Fruit fly (Drosophila melanogaster): ENCODE measurements around the gene msl-1.

The msl-1 gene

DNA sequence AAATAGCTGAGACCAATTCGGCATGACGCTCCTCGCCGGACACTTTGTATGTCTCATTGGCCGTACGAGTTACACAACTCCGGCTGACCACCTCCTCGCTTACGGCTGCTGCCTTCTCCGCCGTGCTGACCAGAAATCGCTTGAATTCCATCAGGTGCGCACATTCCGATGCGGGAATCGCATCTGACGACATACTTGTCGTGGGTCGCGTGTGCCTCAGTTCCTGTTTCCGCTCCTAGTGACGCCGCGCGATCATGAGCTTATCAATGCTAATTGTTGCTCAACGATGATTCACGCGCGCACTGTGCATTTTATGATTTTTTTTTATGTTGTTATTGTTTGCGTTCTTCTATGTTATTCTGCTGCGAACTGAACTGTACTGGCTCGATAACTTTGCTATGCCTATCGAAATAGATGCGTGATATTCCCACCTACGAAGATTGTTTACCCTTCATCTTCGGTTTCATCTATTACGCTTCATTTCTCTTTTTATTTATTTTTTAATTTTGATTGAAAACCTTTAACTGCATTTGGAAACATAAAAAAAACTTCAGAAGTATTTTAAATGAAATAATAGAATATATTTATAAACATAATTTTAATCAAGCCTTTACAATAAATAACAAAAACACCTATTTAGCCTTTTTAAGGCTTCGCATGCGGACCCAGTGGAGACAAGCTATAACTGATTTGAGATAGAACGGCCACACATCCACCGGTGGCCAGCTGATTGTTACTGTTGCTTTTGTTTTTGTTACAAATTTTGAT, 14.3 kb upstream of the msl-1 start, which contains the start of the genes CG10376 and CG10343:
Gene CG10376, minus strand, starts transcription at position 385 of the 768 bp plus-strand sequence.
Gene CG10343, plus strand, starts transcription at position 753 of the 768 bp plus-strand sequence.
- TF ChIP-seq CG8478 (optimal IDR thresholded peaks at IDR 0.05) (no peak), CTCF (optimal IDR thresholded peaks at IDR 0.05) (no peak)

DNA sequence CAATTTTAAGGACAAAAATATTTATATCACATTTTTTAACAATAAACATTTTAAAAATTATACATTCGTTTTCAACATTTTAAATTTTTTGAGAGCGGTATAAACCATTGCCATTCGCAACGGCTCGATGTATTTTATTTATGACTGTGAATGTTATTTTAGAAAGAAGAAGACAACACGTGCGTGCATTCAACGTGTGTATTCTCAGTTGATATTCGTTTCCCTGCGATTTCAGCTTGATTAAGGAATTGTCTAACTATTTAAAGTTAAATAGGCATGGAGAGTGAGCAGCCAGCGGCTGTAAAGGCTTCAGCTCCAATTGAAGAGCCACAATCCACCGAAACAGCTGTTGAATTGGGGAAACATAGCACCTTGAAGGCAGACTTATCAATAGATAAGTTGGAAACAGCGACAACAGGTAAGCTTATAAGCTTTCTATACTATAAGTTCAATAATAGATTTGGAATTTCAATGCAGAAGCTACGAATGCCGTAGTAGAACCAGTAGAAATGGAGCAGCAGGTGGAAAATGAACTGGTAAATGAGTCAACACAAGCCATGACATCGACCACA, 10.0 kb upstream of the msl-1 start, which contains the start of gene CG10341:
Gene CG10341, plus strand, starts transcription at position 156 of the 572 bp plus-strand sequence.
- TF ChIP-seq CG8478 (optimal IDR thresholded peaks at IDR 0.05), result no peak
- TF ChIP-seq CTCF (optimal IDR thresholded peaks at IDR 0.05), result no peak

- TF ChIP-seq CTCF (optimal IDR thresholded peaks at IDR 0.05) (no peak), CG8478 (optimal IDR thresholded peaks at IDR 0.05) (no peak)
Measured at dm6 chr2L:18695404-18695804, 6.8 kb upstream of the msl-1 start, which contains the start of the genes CG10383 and CG10338. Gene CG10383, minus strand, starts transcription at chr2L:18695602. Gene CG10338, plus strand, starts transcription at chr2L:18695664.

dm6 chr2L:18694724-18695105, 6.1 kb upstream of the msl-1 start:
- TF ChIP-seq CTCF (optimal IDR thresholded peaks at IDR 0.05) (no peak), CG8478 (optimal IDR thresholded peaks at IDR 0.05) (no peak)

DNA sequence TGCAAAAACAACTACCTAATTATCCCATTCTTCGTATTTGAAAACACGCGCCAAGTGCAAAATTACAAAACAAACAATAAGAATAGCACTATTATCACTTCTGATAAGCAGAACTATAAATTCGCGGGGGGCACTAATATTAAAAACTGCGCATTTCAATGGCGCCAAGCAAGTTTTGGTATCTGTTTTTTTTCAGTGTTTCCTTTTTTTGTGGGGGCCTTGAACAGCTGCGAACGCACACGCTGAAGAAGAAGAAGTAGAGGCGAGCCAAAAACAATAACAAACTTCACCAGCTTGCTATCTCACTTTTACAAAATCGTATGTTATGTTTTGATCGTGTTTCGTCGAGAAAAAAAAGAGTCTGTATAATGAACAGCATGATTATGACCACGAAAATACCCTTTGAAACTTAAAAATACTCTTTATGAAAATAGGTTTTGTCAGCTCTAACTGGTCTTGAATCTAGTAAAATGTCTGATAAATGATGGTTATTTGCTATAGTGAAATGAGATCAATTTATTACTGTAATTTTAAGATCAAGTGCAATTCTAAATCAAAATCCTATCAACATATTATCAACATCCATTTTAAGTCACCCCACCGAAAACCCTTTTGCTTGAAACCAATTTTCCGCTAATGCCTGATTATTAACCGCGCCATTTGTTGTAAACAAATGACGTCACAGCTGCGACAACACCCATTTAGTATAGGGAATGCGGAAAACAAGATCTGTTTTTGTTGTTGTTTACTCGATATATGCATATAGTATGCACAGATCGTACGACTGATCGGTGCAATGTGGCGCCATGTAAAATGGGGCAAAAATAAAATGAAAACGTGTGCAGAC, 5.5 kb upstream of the msl-1 start:
- TF ChIP-seq CG8478 (optimal IDR thresholded peaks at IDR 0.05) (no peak), CTCF (optimal IDR thresholded peaks at IDR 0.05) (no peak)

DNA sequence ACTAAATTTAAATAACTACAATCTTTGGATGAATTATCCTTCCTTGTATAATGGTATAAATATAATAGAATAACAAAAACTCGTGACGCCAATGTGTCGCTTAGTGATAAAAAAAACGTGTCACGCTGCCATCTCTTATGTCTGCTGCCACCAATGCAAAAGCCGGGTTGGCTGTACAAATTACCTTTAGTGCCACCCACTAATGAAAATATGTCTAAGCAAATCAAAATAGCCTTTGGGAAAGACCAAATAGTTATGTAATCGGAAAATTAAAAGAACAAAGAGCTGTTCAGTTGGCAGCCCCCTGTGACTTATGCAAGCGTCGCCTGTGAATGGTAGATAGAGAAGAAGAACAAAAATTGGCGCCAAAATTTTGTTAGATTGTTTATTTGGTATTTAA, 776 bp upstream of the msl-1 start, which contains the start of gene CG10336:
Gene CG10336, plus strand, starts transcription at position 153 of the 400 bp plus-strand sequence.
- TF ChIP-seq CTCF (optimal IDR thresholded peaks at IDR 0.05) (no peak), CG8478 (optimal IDR thresholded peaks at IDR 0.05) (no peak)

DNA sequence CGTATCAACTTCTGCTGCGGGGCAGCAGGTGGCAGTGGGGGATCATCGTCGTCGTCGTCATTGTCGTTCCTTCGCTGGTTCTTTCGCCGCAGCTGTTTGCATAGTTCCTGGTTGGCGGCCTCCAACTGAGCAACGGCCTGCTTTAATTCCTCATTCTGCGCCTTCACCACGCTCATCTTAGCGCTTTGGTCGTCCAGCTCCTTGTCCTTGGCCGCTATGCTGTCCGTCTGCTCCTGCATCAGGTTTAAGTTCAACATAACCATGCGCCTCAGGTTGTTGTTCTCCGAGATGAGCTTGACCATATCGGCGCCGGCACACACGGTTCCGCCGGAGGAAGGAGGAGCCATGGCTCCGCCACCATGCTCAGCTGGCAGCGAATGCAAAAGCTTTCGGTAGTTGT, 773 bp downstream of the msl-1 start:
- TF ChIP-seq CG8478 (optimal IDR thresholded peaks at IDR 0.05) (no peak), CTCF (optimal IDR thresholded peaks at IDR 0.05) (no peak)

DNA sequence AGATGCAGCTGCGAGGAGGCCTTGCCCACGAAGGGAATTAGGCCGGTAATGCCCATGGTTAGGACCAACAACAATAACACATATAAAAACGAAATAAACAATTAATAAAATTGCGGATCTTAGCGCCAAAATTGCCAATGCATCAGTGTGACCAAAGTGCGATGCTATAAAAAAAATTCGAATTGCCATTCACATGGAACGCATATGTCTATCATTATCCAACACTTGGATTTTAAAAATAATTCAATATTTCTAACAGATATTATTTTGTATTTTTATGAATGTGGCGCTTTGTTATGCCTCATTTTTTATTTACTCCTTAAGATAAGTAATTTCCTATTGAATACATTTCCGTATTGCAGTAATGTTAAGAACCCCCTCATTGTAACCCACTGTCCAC, 6.7 kb downstream of the msl-1 start, which contains the start of gene tos:
Gene tos, minus strand, starts transcription at position 173 of the 400 bp plus-strand sequence.
- TF ChIP-seq CTCF (optimal IDR thresholded peaks at IDR 0.05), result no peak

- TF ChIP-seq CTCF (optimal IDR thresholded peaks at IDR 0.05) (no peak), CG8478 (optimal IDR thresholded peaks at IDR 0.05) (no peak)
Measured at dm6 chr2L:18677910-18678639, 10.5 kb downstream of the msl-1 start.

- no peak for TF ChIP-seq CTCF (optimal IDR thresholded peaks at IDR 0.05)
- no peak for TF ChIP-seq CG8478 (optimal IDR thresholded peaks at IDR 0.05)
Measured at dm6 chr2L:18676948-18677820, 11.4 kb downstream of the msl-1 start, which contains the start of the genes Mst36Fa and CG31751. Gene Mst36Fa, minus strand, starts transcription at chr2L:18676998. Gene CG31751, plus strand, starts transcription at chr2L:18677221.

dm6 chr2L:18674994-18675393, 13.6 kb downstream of the msl-1 start, which contains the start of gene Mst36Fb:
Gene Mst36Fb, minus strand, starts transcription at chr2L:18675094.
- TF ChIP-seq CTCF (optimal IDR thresholded peaks at IDR 0.05), result no peak
- no peak for TF ChIP-seq CG8478 (optimal IDR thresholded peaks at IDR 0.05)

dm6 chr2L:18673185-18673584, 15.4 kb downstream of the msl-1 start, which contains the start of gene CG43339:
Gene CG43339, minus strand, starts transcription at chr2L:18673285.
- TF ChIP-seq CTCF (optimal IDR thresholded peaks at IDR 0.05) (no peak), CG8478 (optimal IDR thresholded peaks at IDR 0.05) (no peak)

dm6 chr2L:18671146-18671545, 17.5 kb downstream of the msl-1 start, which contains the start of gene CG43338:
Gene CG43338, minus strand, starts transcription at chr2L:18671246.
- TF ChIP-seq CTCF (optimal IDR thresholded peaks at IDR 0.05) (no peak), CG8478 (optimal IDR thresholded peaks at IDR 0.05) (no peak)
